Fruit fly (Drosophila melanogaster): ENCODE measurements around the gene qtc.

dm6 chr2L:5092597-5092991 lies 32.0 kb downstream of the qtc start:
- TF ChIP-seq CG8478 (optimal IDR thresholded peaks at IDR 0.05) (no peak), CTCF (optimal IDR thresholded peaks at IDR 0.05) (no peak)

All from S2 (cell line).